Fruit fly (Drosophila melanogaster): ENCODE measurements around the gene Elal.

- TF ChIP-seq psq (optimal IDR thresholded peaks at IDR 0.05) (no peak), Dll (optimal IDR thresholded peaks at IDR 0.05) (no peak), pan (optimal IDR thresholded peaks at IDR 0.05) (no peak), usp (GFP tag; optimal IDR thresholded peaks at IDR 0.05) (no peak), EcR (GFP tag; optimal IDR thresholded peaks at IDR 0.05) (no peak)
Measured at dm6 chr3R:24910097-24910496, 44.9 kb downstream of the Elal start.

Measured in whole organism.